Fruit fly (Drosophila melanogaster): ENCODE measurements around the gene Mon1.

Gene Mon1

dm6 chr2L:4865400-4865799 is 15.0 kb downstream of the Mon1 start:
- no peak for TF ChIP-seq noc (tag; optimal IDR thresholded peaks at IDR 0.05)

- TF ChIP-seq noc (tag; optimal IDR thresholded peaks at IDR 0.05): no peak
These were observed 17.9 kb downstream of the Mon1 start for dm6 chr2L:4868383-4868782.

- no peak for TF ChIP-seq noc (tag; optimal IDR thresholded peaks at IDR 0.05)
These were observed 31.9 kb downstream of the Mon1 start for dm6 chr2L:4882131-4883022.

- TF ChIP-seq noc (tag; optimal IDR thresholded peaks at IDR 0.05): no peak
These were observed 32.6 kb downstream of the Mon1 start, which contains the start of the genes Cf2 and CG3008 for dm6 chr2L:4883023-4883392. TSS of gene Cf2 (minus strand) at chr2L:4883107. TSS of gene CG3008 (plus strand) at chr2L:4883298.

dm6 chr2L:4886132-4886531 is 35.7 kb downstream of the Mon1 start:
- TF ChIP-seq noc (tag; optimal IDR thresholded peaks at IDR 0.05): no peak

dm6 chr2L:4886645-4887044 is 36.2 kb downstream of the Mon1 start:
- no peak for TF ChIP-seq noc (tag; optimal IDR thresholded peaks at IDR 0.05)

- TF ChIP-seq noc (tag; optimal IDR thresholded peaks at IDR 0.05): peak; percentile 79
These were observed 37.2 kb downstream of the Mon1 start for dm6 chr2L:4887382-4888219.

dm6 chr2L:4888541-4888940 is 38.1 kb downstream of the Mon1 start:
- TF ChIP-seq noc (tag; optimal IDR thresholded peaks at IDR 0.05): no peak

- no peak for TF ChIP-seq noc (tag; optimal IDR thresholded peaks at IDR 0.05)
These were observed 39.1 kb downstream of the Mon1 start, which contains the start of gene CG15625 for dm6 chr2L:4889451-4890045. TSS of gene CG15625 (plus strand) at chr2L:4889995.

dm6 chr2L:4891914-4892469 is 41.6 kb downstream of the Mon1 start, which contains the start of gene CG3036:
TSS of gene CG3036 (plus strand) at chr2L:4892112.
- no peak for TF ChIP-seq noc (tag; optimal IDR thresholded peaks at IDR 0.05)

dm6 chr2L:4893612-4894011 is 43.2 kb downstream of the Mon1 start:
- TF ChIP-seq noc (tag; optimal IDR thresholded peaks at IDR 0.05): no peak

- no peak for TF ChIP-seq noc (tag; optimal IDR thresholded peaks at IDR 0.05)
These were observed 45.5 kb downstream of the Mon1 start for dm6 chr2L:4895902-4896301.

- peak; percentile 68 for TF ChIP-seq noc (tag; optimal IDR thresholded peaks at IDR 0.05)
These were observed 46.2 kb downstream of the Mon1 start for dm6 chr2L:4896484-4897205.

dm6 chr2L:4898165-4898564 is 47.7 kb downstream of the Mon1 start:
- TF ChIP-seq noc (tag; optimal IDR thresholded peaks at IDR 0.05): no peak
